Worm (Caenorhabditis elegans) whole organism, L3 larva: ENCODE measurements around the gene pcyt-2.2.

Experiments used
- lin-15B ChIP-seq: fragments of 150-350 bp; optimal IDR thresholded peaks from 2 replicates; lab custom pipeline; 2014; ENCODE audit warnings: missing biosample characterization, missing genetic modification characterization
- nhr-77 ChIP-seq: fragments of 150-350 bp; optimal IDR thresholded peaks from 2 replicates; lab custom pipeline; 2014; ENCODE audit warnings: missing biosample characterization, missing genetic modification characterization
- ztf-11 ChIP-seq: fragments of 150-350 bp; optimal IDR thresholded peaks from 2 replicates; lab custom pipeline; 2014; ENCODE audit warnings: missing biosample characterization, missing genetic modification characterization

- TF ChIP-seq lin-15B (tag; lab: Kevin White, UChicago) = no peak
- TF ChIP-seq nhr-77 (tag; lab: Kevin White, UChicago) = no peak
- no peak for TF ChIP-seq ztf-11 (tag; lab: Kevin White, UChicago)
These were observed 18.9 kb downstream of the pcyt-2.2 start, which contains the start of gene C39D10.11 for ce11 chrX:7902976-7903375.
